Worm (Caenorhabditis elegans) whole organism, L2 larva: ENCODE measurements around the gene iff-2.

Experiments
- C34F6.9 ChIP-seq: fragments of 150-350 bp; optimal IDR thresholded peaks from 2 replicates; lab custom pipeline; 2014; ENCODE audit warnings: missing biosample characterization, missing genetic modification characterization
- F13H6.1 ChIP-seq: sonication (generic microtip); optimal IDR thresholded peaks from 2 replicates; lab custom pipeline; 2016; ENCODE audit warnings: missing genetic modification characterization, missing compliant biosample characterization
- R02D3.7 ChIP-seq: fragments of 150-350 bp; optimal IDR thresholded peaks from 2 replicates; lab custom pipeline; 2014; ENCODE audit warnings: missing biosample characterization, missing genetic modification characterization
- Y55F3AM.14 ChIP-seq: fragments of 200-800 bp; sonication (Bioruptor generic); optimal IDR thresholded peaks from 2 replicates; lab custom pipeline; 2018; ENCODE audit warnings: mild to moderate bottlenecking, missing genetic modification characterization, missing compliant biosample characterization
- ZK546.5 ChIP-seq: sonication (generic microtip); optimal IDR thresholded peaks from 2 replicates; lab custom pipeline; 2017; ENCODE audit warnings: missing biosample characterization, missing genetic modification characterization
- alr-1 ChIP-seq: fragments of 150-350 bp; optimal IDR thresholded peaks from 2 replicates; lab custom pipeline; 2014; ENCODE audit warnings: missing biosample characterization, missing genetic modification characterization
- aly-2 ChIP-seq: fragments of 150-350 bp; optimal IDR thresholded peaks from 2 replicates; lab custom pipeline; 2014; ENCODE audit warnings: missing biosample characterization, missing genetic modification characterization
- ama-1 ChIP-seq: fragments of 150-350 bp; optimal IDR thresholded peaks from 2 replicates; lab custom pipeline; 2018; ENCODE audit warnings: inconsistent platforms
- blmp-1 ChIP-seq: sonication (generic microtip); optimal IDR thresholded peaks from 2 replicates; lab custom pipeline; 2017; ENCODE audit warnings: missing genetic modification characterization, mild to moderate bottlenecking, missing compliant biosample characterization, antibody characterized with exemption, moderate library complexity; ENCODE audit not compliant: insufficient read depth
- ceh-16 ChIP-seq: fragments of 150-350 bp; optimal IDR thresholded peaks from 2 replicates; lab custom pipeline; 2014; ENCODE audit warnings: missing biosample characterization, missing genetic modification characterization
- ceh-82 ChIP-seq: fragments of 150-350 bp; optimal IDR thresholded peaks from 2 replicates; lab custom pipeline; 2014; ENCODE audit warnings: missing biosample characterization, missing genetic modification characterization
- crh-2 ChIP-seq: sonication (generic microtip); optimal IDR thresholded peaks from 2 replicates; lab custom pipeline; 2017; ENCODE audit warnings: missing biosample characterization, missing genetic modification characterization
- dmd-4 ChIP-seq: sonication (generic microtip); optimal IDR thresholded peaks from 2 replicates; lab custom pipeline; 2017; ENCODE audit warnings: missing biosample characterization, missing genetic modification characterization
- egl-27 ChIP-seq: sonication (generic microtip); optimal IDR thresholded peaks from 3 replicates; lab custom pipeline; 2017; ENCODE audit warnings: missing biosample characterization, missing genetic modification reagents, missing genetic modification characterization
- elt-1 ChIP-seq: fragments of 150-350 bp; optimal IDR thresholded peaks from 2 replicates; lab custom pipeline; 2014; ENCODE audit warnings: missing biosample characterization, missing genetic modification characterization
- elt-3 ChIP-seq: sonication (generic microtip); optimal IDR thresholded peaks from 2 replicates; lab custom pipeline; 2017; ENCODE audit warnings: missing biosample characterization, missing genetic modification characterization
- fos-1 ChIP-seq: fragments of 150-350 bp; optimal IDR thresholded peaks from 2 replicates; lab custom pipeline; 2014; ENCODE audit warnings: missing biosample characterization, missing genetic modification characterization
- gmeb-1 ChIP-seq: fragments of 150-350 bp; optimal IDR thresholded peaks from 2 replicates; lab custom pipeline; 2014; ENCODE audit warnings: missing biosample characterization, missing genetic modification characterization
- lin-11 ChIP-seq: fragments of 150-350 bp; sonication (generic microtip); optimal IDR thresholded peaks from 2 replicates; lab custom pipeline; 2014; ENCODE audit warnings: missing biosample characterization, missing genetic modification characterization, inconsistent platforms, mixed read lengths
- lin-13 ChIP-seq: fragments of 150-350 bp; optimal IDR thresholded peaks from 2 replicates; lab custom pipeline; 2014; ENCODE audit warnings: missing biosample characterization, missing genetic modification reagents, missing genetic modification characterization
- lsy-2 ChIP-seq, 2 experiments: fragments of 150-350 bp in 1 of 2; sonication (generic microtip) in 1 of 2; optimal IDR thresholded peaks; 2 replicates each; lab custom pipeline; 2014 to 2017; ENCODE audit warnings: missing biosample characterization in 2 of 2, missing genetic modification characterization in 2 of 2
- mab-5 ChIP-seq: fragments of 150-350 bp; optimal IDR thresholded peaks from 2 replicates; lab custom pipeline; 2014; ENCODE audit warnings: missing biosample characterization, missing genetic modification characterization
- mbf-1 ChIP-seq: sonication (generic microtip); optimal IDR thresholded peaks from 2 replicates; lab custom pipeline; 2017; ENCODE audit warnings: missing biosample characterization, missing genetic modification characterization
- mdl-1 ChIP-seq, 2 experiments: fragments of 150-350 bp in 1 of 2; sonication (generic microtip) in 1 of 2; optimal IDR thresholded peaks; 2 replicates each; lab custom pipeline; 2017; ENCODE audit warnings: missing biosample characterization in 2 of 2, missing genetic modification characterization in 2 of 2
- nhr-10 ChIP-seq: sonication (generic microtip); optimal IDR thresholded peaks from 2 replicates; lab custom pipeline; 2017; ENCODE audit warnings: missing biosample characterization, missing genetic modification characterization
- nhr-11 ChIP-seq: fragments of 150-350 bp; optimal IDR thresholded peaks from 2 replicates; lab custom pipeline; 2014; ENCODE audit warnings: missing biosample characterization, missing genetic modification characterization
- nhr-12 ChIP-seq: fragments of 150-350 bp; optimal IDR thresholded peaks from 2 replicates; lab custom pipeline; 2014; ENCODE audit warnings: missing biosample characterization, missing genetic modification characterization
- nhr-129 ChIP-seq: fragments of 150-350 bp; optimal IDR thresholded peaks from 2 replicates; lab custom pipeline; 2014; ENCODE audit warnings: missing biosample characterization, missing genetic modification characterization
- nhr-21 ChIP-seq: fragments of 150-350 bp; optimal IDR thresholded peaks from 2 replicates; lab custom pipeline; 2014; ENCODE audit warnings: missing biosample characterization, missing genetic modification characterization
- nhr-23 ChIP-seq: fragments of 150-350 bp; optimal IDR thresholded peaks from 2 replicates; lab custom pipeline; 2014; ENCODE audit warnings: missing biosample characterization, missing genetic modification reagents, missing genetic modification characterization
- nhr-237 ChIP-seq: fragments of 150-350 bp; optimal IDR thresholded peaks from 2 replicates; lab custom pipeline; 2014; ENCODE audit warnings: missing biosample characterization, missing genetic modification characterization
- nhr-25 ChIP-seq: fragments of 150-350 bp; sonication (generic microtip); optimal IDR thresholded peaks from 3 replicates; lab custom pipeline; 2014; ENCODE audit warnings: missing biosample characterization, missing genetic modification characterization
- nhr-6 ChIP-seq: fragments of 150-350 bp; optimal IDR thresholded peaks from 2 replicates; lab custom pipeline; 2014; ENCODE audit warnings: missing biosample characterization, missing genetic modification characterization
- nhr-77 ChIP-seq: fragments of 150-350 bp; optimal IDR thresholded peaks from 2 replicates; lab custom pipeline; 2014; ENCODE audit warnings: missing biosample characterization, missing genetic modification characterization
- peb-1 ChIP-seq: fragments of 150-350 bp; optimal IDR thresholded peaks from 2 replicates; lab custom pipeline; 2014; ENCODE audit warnings: missing biosample characterization, missing genetic modification characterization
- sem-4 ChIP-seq: fragments of 150-350 bp; optimal IDR thresholded peaks from 2 replicates; lab custom pipeline; 2014; ENCODE audit warnings: missing biosample characterization, missing genetic modification reagents, missing genetic modification characterization
- skn-1 ChIP-seq: sonication (generic microtip); optimal IDR thresholded peaks from 2 replicates; lab custom pipeline; 2017; ENCODE audit warnings: missing biosample characterization, missing genetic modification characterization
- sma-3 ChIP-seq: sonication (generic microtip); optimal IDR thresholded peaks from 2 replicates; lab custom pipeline; 2016; ENCODE audit warnings: missing genetic modification reagents, missing genetic modification characterization, missing compliant biosample characterization
- sma-9 ChIP-seq, 2 experiments: fragments of 150-350 bp in 1 of 2; sonication (generic microtip) in 1 of 2; optimal IDR thresholded peaks; 2 replicates each; lab custom pipeline; 2014 to 2016; ENCODE audit warnings: missing genetic modification characterization in 2 of 2, mild to moderate bottlenecking in 1 of 2, missing biosample characterization in 1 of 2, missing compliant biosample characterization in 1 of 2, missing genetic modification reagents in 1 of 2, moderate library complexity in 1 of 2
- snpc-4 ChIP-seq: fragments of 150-350 bp; optimal IDR thresholded peaks from 2 replicates; lab custom pipeline; 2014; ENCODE audit warnings: missing biosample characterization, missing genetic modification characterization
- unc-55 ChIP-seq: fragments of 150-350 bp; sonication (generic microtip); optimal IDR thresholded peaks from 3 replicates; lab custom pipeline; 2014; ENCODE audit warnings: missing biosample characterization, missing genetic modification reagents, missing genetic modification characterization
- unc-62 ChIP-seq: fragments of 150-350 bp; optimal IDR thresholded peaks from 2 replicates; lab custom pipeline; 2014; ENCODE audit warnings: missing biosample characterization, missing genetic modification reagents, missing genetic modification characterization
- zag-1 ChIP-seq: fragments of 150-350 bp; optimal IDR thresholded peaks from 2 replicates; lab custom pipeline; 2014; ENCODE audit warnings: missing biosample characterization, missing genetic modification characterization
- ztf-1 ChIP-seq: fragments of 200-800 bp; sonication (Bioruptor generic); conservative IDR thresholded peaks from 2 replicates; pipeline ENCODE4 v1.3.6; 2022; ENCODE audit warnings: missing genetic modification characterization, missing compliant biosample characterization
- ztf-11 ChIP-seq: sonication (generic microtip); optimal IDR thresholded peaks from 2 replicates; lab custom pipeline; 2017; ENCODE audit warnings: missing biosample characterization, missing genetic modification characterization
- ztf-4 ChIP-seq: fragments of 150-350 bp; optimal IDR thresholded peaks from 2 replicates; lab custom pipeline; 2014; ENCODE audit warnings: missing biosample characterization, missing genetic modification characterization

Gene iff-2

DNA sequence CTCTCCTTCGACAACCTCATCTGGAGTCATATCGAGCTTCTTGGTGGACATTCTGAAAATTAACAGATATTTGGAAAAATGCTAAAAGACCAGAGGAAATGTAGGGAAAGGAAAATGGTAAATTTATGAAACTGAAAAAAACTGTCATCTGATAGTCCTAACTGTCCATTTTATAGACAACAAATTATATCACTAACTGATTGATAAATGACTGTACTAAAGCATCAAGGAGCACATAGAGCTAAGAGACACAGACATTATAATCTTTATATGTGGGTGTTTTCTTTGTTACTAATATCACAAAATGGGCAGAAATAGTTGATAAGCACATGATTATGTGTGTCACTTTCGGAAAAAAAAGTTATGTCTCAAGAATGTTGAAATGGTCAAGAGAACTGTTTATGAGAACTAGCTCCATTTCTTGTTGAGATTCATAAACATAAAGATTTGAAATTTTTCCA lies 5.7 kb upstream of the iff-2 start, which contains the start of gene F54C9.3:
Gene F54C9.3, minus strand, starts transcription at position 51 of the 461 bp plus-strand sequence.
- TF ChIP-seq nhr-11 (tag; lab: Kevin White, UChicago), result no peak
- no peak for TF ChIP-seq nhr-10 (tag; lab: Kevin White, UChicago)
- TF ChIP-seq alr-1 (tag; lab: Kevin White, UChicago), result no peak
- TF ChIP-seq nhr-237 (tag; lab: Kevin White, UChicago), result no peak
- TF ChIP-seq nhr-25 (tag; lab: Kevin White, UChicago), result no peak
- TF ChIP-seq egl-27 (tag; lab: Kevin White, UChicago), result no peak
- TF ChIP-seq nhr-21 (tag; lab: Kevin White, UChicago), result no peak
- no peak for TF ChIP-seq unc-62 (GFP tag; lab: Kevin White, UChicago)
- no peak for TF ChIP-seq lin-13
- TF ChIP-seq fos-1 (tag; lab: Kevin White, UChicago), result peak; percentile 98
- TF ChIP-seq sma-3 (GFP tag; lab: Kevin White, UChicago), result no peak
- TF ChIP-seq sma-9 (GFP tag; optimal IDR thresholded peaks at IDR 0.05; lab: Kevin White, UChicago), result peak; percentile 13
- TF ChIP-seq sma-9 (tag; optimal IDR thresholded peaks at IDR 0.05; lab: Kevin White, UChicago), result no peak
- TF ChIP-seq elt-1, result no peak
- no peak for TF ChIP-seq ama-1 (lab: Kevin White, UChicago)
- TF ChIP-seq skn-1 (tag; lab: Kevin White, UChicago), result no peak
- TF ChIP-seq nhr-77, result no peak
- no peak for TF ChIP-seq ceh-82 (tag; lab: Kevin White, UChicago)
- no peak for TF ChIP-seq ztf-11 (tag; lab: Kevin White, UChicago)
- TF ChIP-seq dmd-4 (tag; lab: Kevin White, UChicago), result no peak
- TF ChIP-seq mdl-1 (tag; optimal IDR thresholded peaks at IDR 0.05; lab: Kevin White, UChicago), result no peak
- no peak for TF ChIP-seq snpc-4 (tag; lab: Kevin White, UChicago)
- no peak for TF ChIP-seq zag-1 (tag; lab: Kevin White, UChicago)
- TF ChIP-seq sem-4 (tag; lab: Kevin White, UChicago), result no peak
- TF ChIP-seq R02D3.7 (tag; lab: Kevin White, UChicago), result no peak
- TF ChIP-seq gmeb-1 (tag; lab: Kevin White, UChicago), result peak; percentile 41
- no peak for TF ChIP-seq ztf-4 (tag; lab: Kevin White, UChicago)
- TF ChIP-seq lsy-2 (tag; optimal IDR thresholded peaks at IDR 0.05; lab: Kevin White, UChicago), result peak in 1 of 2 experiments; percentile 11
- no peak for TF ChIP-seq ZK546.5 (tag; lab: Kevin White, UChicago)
- no peak for TF ChIP-seq mab-5 (tag; lab: Kevin White, UChicago)
- TF ChIP-seq nhr-23 (tag; lab: Kevin White, UChicago), result no peak
- peak; percentile 46 for TF ChIP-seq F13H6.1 (tag; lab: Kevin White, UChicago)
- TF ChIP-seq crh-2 (tag; lab: Kevin White, UChicago), result peak; percentile 54
- no peak for TF ChIP-seq blmp-1
- TF ChIP-seq nhr-6 (tag; lab: Kevin White, UChicago), result no peak
- TF ChIP-seq nhr-129 (tag; lab: Kevin White, UChicago), result no peak
- no peak for TF ChIP-seq Y55F3AM.14 (GFP tag; lab: Kevin White, UChicago)
- no peak for TF ChIP-seq mbf-1 (tag; lab: Kevin White, UChicago)
- no peak for TF ChIP-seq C34F6.9 (tag; lab: Kevin White, UChicago)
- TF ChIP-seq ztf-1, result no peak
- no peak for TF ChIP-seq elt-3 (tag; lab: Kevin White, UChicago)
- TF ChIP-seq lin-11, result no peak
- no peak for TF ChIP-seq aly-2 (tag; lab: Kevin White, UChicago)
- TF ChIP-seq ceh-16 (tag; lab: Kevin White, UChicago), result no peak
- TF ChIP-seq unc-55, result no peak
- no peak for TF ChIP-seq nhr-12 (tag; lab: Kevin White, UChicago)
- TF ChIP-seq peb-1 (tag; lab: Kevin White, UChicago), result no peak
